Fruit fly (Drosophila melanogaster) whole organism, pupa: ENCODE results near the gene elg1.

Source experiments
- CG15710 ChIP-seq: fragments of 200-800 bp; sonication (Bioruptor generic); optimal IDR thresholded peaks from 2 replicates; lab custom pipeline; 2018; ENCODE audit warnings: missing biosample characterization, mild to moderate bottlenecking, missing genetic modification characterization, moderate library complexity
- CG34367 ChIP-seq: fragments of 200-800 bp; sonication (Bioruptor generic); optimal IDR thresholded peaks from 2 replicates; lab custom pipeline; 2018; ENCODE audit warnings: missing biosample characterization, mild to moderate bottlenecking, missing genetic modification characterization
- fd96Ca ChIP-seq: fragments of 200-800 bp; sonication (Bioruptor generic); IDR thresholded peaks from 3 replicates; pipeline ENCODE4 v1.3.6; 2022; ENCODE audit warnings: missing biosample characterization, missing genetic modification characterization

DNA sequence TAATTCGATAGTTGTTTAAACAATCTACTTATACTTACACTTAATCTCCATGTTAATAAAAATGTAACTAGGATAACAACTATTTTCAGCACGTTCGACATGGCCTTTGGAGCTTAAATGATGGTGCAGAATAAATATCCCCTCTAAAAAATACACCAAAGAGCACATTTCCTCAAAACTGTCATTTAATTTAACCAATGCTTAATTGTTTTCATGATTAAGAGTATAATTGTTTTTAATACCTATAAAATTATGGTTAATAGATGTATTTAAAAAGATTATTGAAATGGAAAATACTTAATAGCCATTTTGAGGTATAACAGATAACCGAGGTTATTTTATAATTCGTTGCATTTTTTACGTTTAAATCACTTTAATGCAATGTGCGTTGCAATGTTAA lies 39.5 kb downstream of the elg1 start, which contains the start of gene CG33795:
- no peak for TF ChIP-seq CG15710 (tag; lab: Kevin White, UChicago)
- no peak for TF ChIP-seq fd96Ca (GFP tag; lab: Robert Waterston, UW)
- TF ChIP-seq CG34367 (tag; lab: Kevin White, UChicago): no peak
